Worm (Caenorhabditis elegans) whole organism, young adult: Measurements from ENCODE around the gene E02H4.2.

Experiments
- B0035.1 ChIP-seq: sonication (generic microtip); optimal IDR thresholded peaks from 2 replicates; lab custom pipeline; 2016; ENCODE audit warnings: missing genetic modification characterization, mild to moderate bottlenecking, missing compliant biosample characterization, missing genotype, missing genetic modification reagents
- C06A6.2 ChIP-seq: fragments of 200-800 bp; sonication (Bioruptor generic); conservative IDR thresholded peaks from 2 replicates; pipeline ENCODE4 v1.3.6; 2022; ENCODE audit warnings: missing genetic modification characterization, missing compliant biosample characterization
- F10E7.11 ChIP-seq: sonication (generic microtip); optimal IDR thresholded peaks from 2 replicates; lab custom pipeline; 2017; ENCODE audit warnings: mild to moderate bottlenecking, missing genetic modification characterization, moderate library complexity, missing compliant biosample characterization
- F23B12.7 ChIP-seq: sonication (generic microtip); optimal IDR thresholded peaks from 2 replicates; lab custom pipeline; 2017; ENCODE audit warnings: missing genetic modification characterization, mild to moderate bottlenecking, missing compliant biosample characterization, antibody characterized with exemption, moderate library complexity; ENCODE audit not compliant: insufficient read depth
- F39B2.1 ChIP-seq: fragments of 200-800 bp; sonication (Bioruptor generic); IDR thresholded peaks from 2 replicates; pipeline ENCODE4 v1.3.6; 2022; ENCODE audit warnings: missing genetic modification reagents, missing genetic modification characterization, missing compliant biosample characterization
- T26A5.8 ChIP-seq: sonication (generic microtip); optimal IDR thresholded peaks from 2 replicates; lab custom pipeline; 2016; ENCODE audit warnings: missing genetic modification characterization, missing compliant biosample characterization
- ama-1 ChIP-seq, 3 experiments: fragments of 150-350 bp in 1 of 3; sonication (generic microtip) in 2 of 3; optimal IDR thresholded peaks; 2 replicates each; lab custom pipeline; 2014 to 2018; ENCODE audit warnings: missing biosample characterization in 2 of 3, missing genetic modification characterization in 2 of 3, missing genetic modification reagents in 2 of 3
- attf-5 ChIP-seq: fragments of 200-800 bp; sonication (Bioruptor generic); optimal IDR thresholded peaks from 2 replicates; lab custom pipeline; 2018; ENCODE audit warnings: mild to moderate bottlenecking, missing genetic modification characterization, missing compliant biosample characterization
- bed-2 ChIP-seq: fragments of 200-800 bp; sonication (Bioruptor generic); IDR thresholded peaks from 2 replicates; pipeline ENCODE4 v1.3.6; 2022; ENCODE audit warnings: missing genetic modification reagents, missing genetic modification characterization, missing compliant biosample characterization
- ceh-100 ChIP-seq: fragments of 200-800 bp; sonication (Bioruptor generic); IDR thresholded peaks from 2 replicates; pipeline ENCODE4 v1.3.6; 2022; ENCODE audit warnings: missing genetic modification reagents, missing genetic modification characterization, missing compliant biosample characterization
- ceh-91 ChIP-seq: fragments of 200-800 bp; sonication (Bioruptor generic); IDR thresholded peaks from 2 replicates; pipeline ENCODE4 v1.3.6; 2022; ENCODE audit warnings: missing genetic modification reagents, missing genetic modification characterization, missing compliant biosample characterization
- chd-7 ChIP-seq: sonication (generic microtip); optimal IDR thresholded peaks from 2 replicates; lab custom pipeline; 2016; ENCODE audit warnings: mild to moderate bottlenecking, missing genetic modification characterization, moderate library complexity, missing compliant biosample characterization
- dox-1 ChIP-seq: fragments of 200-800 bp; sonication (Bioruptor generic); IDR thresholded peaks from 2 replicates; pipeline ENCODE4 v1.3.6; 2022; ENCODE audit warnings: missing genetic modification reagents, missing genetic modification characterization, missing compliant biosample characterization
- egl-18 ChIP-seq: fragments of 200-800 bp; sonication (Bioruptor generic); IDR thresholded peaks from 2 replicates; pipeline ENCODE4 v1.3.6; 2022; ENCODE audit warnings: missing genetic modification reagents, missing genetic modification characterization, missing compliant biosample characterization
- egl-44 ChIP-seq: fragments of 200-800 bp; sonication (Bioruptor generic); IDR thresholded peaks from 2 replicates; pipeline ENCODE4 v1.3.6; 2022; ENCODE audit warnings: missing genetic modification reagents, missing genetic modification characterization, missing compliant biosample characterization
- gei-17 ChIP-seq: fragments of 200-800 bp; sonication (Bioruptor generic); optimal IDR thresholded peaks from 2 replicates; lab custom pipeline; 2018; ENCODE audit warnings: mild to moderate bottlenecking, missing genetic modification characterization, missing compliant biosample characterization
- hrde-1 ChIP-seq: sonication (generic microtip); optimal IDR thresholded peaks from 2 replicates; lab custom pipeline; 2016; ENCODE audit warnings: missing genetic modification characterization, mild to moderate bottlenecking, missing compliant biosample characterization, moderate library complexity, missing genotype, missing genetic modification reagents, borderline replicate concordance
- lin-54 ChIP-seq: fragments of 200-800 bp; sonication (Bioruptor generic); optimal IDR thresholded peaks from 2 replicates; lab custom pipeline; 2018; ENCODE audit warnings: mild to moderate bottlenecking, missing genetic modification characterization, missing compliant biosample characterization
- mcd-1 ChIP-seq: fragments of 200-800 bp; sonication (Bioruptor generic); IDR thresholded peaks from 2 replicates; pipeline ENCODE4 v1.3.6; 2022; ENCODE audit warnings: missing genetic modification reagents, missing genetic modification characterization, missing compliant biosample characterization
- nfya-2 ChIP-seq: fragments of 200-800 bp; sonication (Bioruptor generic); IDR thresholded peaks from 2 replicates; pipeline ENCODE4 v1.3.6; 2022; ENCODE audit warnings: missing genetic modification reagents, missing genetic modification characterization, missing compliant biosample characterization
- nhr-120 ChIP-seq: fragments of 200-800 bp; sonication (Bioruptor generic); IDR thresholded peaks from 2 replicates; pipeline ENCODE4 v1.3.6; 2022; ENCODE audit warnings: missing genetic modification characterization, missing compliant biosample characterization
- nhr-179 ChIP-seq: sonication (generic microtip); optimal IDR thresholded peaks from 2 replicates; lab custom pipeline; 2016; ENCODE audit warnings: mild to moderate bottlenecking, missing genetic modification characterization, missing compliant biosample characterization
- nhr-27 ChIP-seq: fragments of 200-800 bp; sonication (Bioruptor generic); optimal IDR thresholded peaks from 2 replicates; lab custom pipeline; 2018; ENCODE audit warnings: mild to moderate bottlenecking, missing genetic modification characterization, moderate library complexity, missing compliant biosample characterization
- pbrm-1 ChIP-seq: fragments of 200-800 bp; sonication (Bioruptor generic); IDR thresholded peaks from 2 replicates; pipeline ENCODE4 v1.3.6; 2022; ENCODE audit warnings: missing genetic modification reagents, missing genetic modification characterization, missing compliant biosample characterization
- rcor-1 ChIP-seq: fragments of 200-800 bp; sonication (Bioruptor generic); IDR thresholded peaks from 2 replicates; pipeline ENCODE4 v1.3.6; 2022; ENCODE audit warnings: missing genetic modification reagents, missing genetic modification characterization, missing compliant biosample characterization
- rec-8 ChIP-seq, 2 experiments: sonication (generic microtip); optimal IDR thresholded peaks; 2 replicates each; lab custom pipeline; 2016; ENCODE audit warnings: mild to moderate bottlenecking in 2 of 2, missing genetic modification characterization in 2 of 2, missing genetic modification reagents in 2 of 2, missing genotype in 2 of 2, missing biosample characterization in 1 of 2, missing compliant biosample characterization in 1 of 2, moderate library complexity in 1 of 2
- repo-1 ChIP-seq: sonication (generic microtip); optimal IDR thresholded peaks from 2 replicates; lab custom pipeline; 2017; ENCODE audit warnings: mild to moderate bottlenecking, missing genetic modification characterization, missing compliant biosample characterization
- rpc-1 ChIP-seq, 2 experiments: fragments of 150-350 bp in 1 of 2; sonication (generic microtip) in 1 of 2; optimal IDR thresholded peaks; 2 replicates each; lab custom pipeline; 2014 to 2018; ENCODE audit warnings: missing biosample characterization in 1 of 2, missing genetic modification characterization in 1 of 2, missing genetic modification reagents in 1 of 2, missing genotype in 1 of 2
- sdz-38 ChIP-seq: sonication (generic microtip); optimal IDR thresholded peaks from 2 replicates; lab custom pipeline; 2016; ENCODE audit warnings: missing genotype, missing genetic modification characterization, missing compliant biosample characterization
- snpc-1.1 ChIP-seq: sonication (generic microtip); optimal IDR thresholded peaks from 2 replicates; lab custom pipeline; 2017; ENCODE audit warnings: missing genetic modification characterization, mild to moderate bottlenecking, missing compliant biosample characterization, antibody characterized with exemption, moderate library complexity, missing genotype, missing genetic modification reagents; ENCODE audit not compliant: insufficient read depth
- snpc-3.4 ChIP-seq: sonication (generic microtip); optimal IDR thresholded peaks from 2 replicates; lab custom pipeline; 2017; ENCODE audit warnings: missing genetic modification characterization, mild to moderate bottlenecking, missing compliant biosample characterization, antibody characterized with exemption, moderate library complexity, missing genotype, missing genetic modification reagents
- snpc-4 ChIP-seq, 5 experiments: fragments of 150-350 bp in 1 of 5; sonication (generic microtip) in 4 of 5; optimal IDR thresholded peaks; 2 replicates each; lab custom pipeline; 2014 to 2018; ENCODE audit warnings: missing genetic modification characterization in 5 of 5, missing biosample characterization in 3 of 5, antibody characterized with exemption in 2 of 5, mild to moderate bottlenecking in 2 of 5, missing compliant biosample characterization in 2 of 5, missing genotype in 2 of 5, moderate library complexity in 2 of 5, missing genetic modification reagents in 1 of 5
- somi-1 ChIP-seq: fragments of 200-800 bp; sonication (Bioruptor generic); optimal IDR thresholded peaks from 2 replicates; lab custom pipeline; 2018; ENCODE audit warnings: mild to moderate bottlenecking, missing genetic modification characterization, missing compliant biosample characterization
- tbx-9 ChIP-seq: sonication (generic microtip); optimal IDR thresholded peaks from 2 replicates; lab custom pipeline; 2016; ENCODE audit warnings: borderline replicate concordance, missing genetic modification characterization, inconsistent platforms, missing compliant biosample characterization
- unc-62 ChIP-seq: fragments of 150-350 bp; optimal IDR thresholded peaks from 2 replicates; lab custom pipeline; 2014; ENCODE audit warnings: missing biosample characterization, missing genetic modification reagents, missing genetic modification characterization
- ztf-28 ChIP-seq: fragments of 200-800 bp; sonication (Bioruptor generic); IDR thresholded peaks from 2 replicates; pipeline ENCODE4 v1.3.6; 2022; ENCODE audit warnings: missing genetic modification reagents, missing genetic modification characterization, missing compliant biosample characterization
- ztf-3 ChIP-seq: fragments of 200-800 bp; sonication (Bioruptor generic); optimal IDR thresholded peaks from 2 replicates; lab custom pipeline; 2018; ENCODE audit warnings: mild to moderate bottlenecking, missing genetic modification characterization, missing compliant biosample characterization

E02H4.2 gene

ce11 chrX:14312416-14312815 is 31.0 kb upstream of the E02H4.2 start (continued):
- TF ChIP-seq snpc-3.4 (tag; lab: Kevin White, UChicago) = peak; percentile 9
- no peak for TF ChIP-seq F39B2.1 (GFP tag; lab: Robert Waterston, UW)
- no peak for TF ChIP-seq F10E7.11
- TF ChIP-seq egl-44 (GFP tag; lab: Robert Waterston, UW) = no peak
- no peak for TF ChIP-seq ceh-91 (GFP tag; lab: Robert Waterston, UW)
- TF ChIP-seq B0035.1 = no peak
- TF ChIP-seq nhr-27 = no peak
- peak; percentile 66 for TF ChIP-seq attf-5 (GFP tag; lab: Kevin White, UChicago)
- no peak for TF ChIP-seq nhr-179
- no peak for TF ChIP-seq somi-1 (GFP tag; lab: Kevin White, UChicago)
- no peak for TF ChIP-seq ceh-100 (GFP tag; lab: Robert Waterston, UW)
- TF ChIP-seq rcor-1 = no peak
- TF ChIP-seq unc-62 (GFP tag; lab: Kevin White, UChicago) = no peak
- TF ChIP-seq egl-18 (GFP tag; lab: Robert Waterston, UW) = no peak
- TF ChIP-seq chd-7 (tag; lab: Kevin White, UChicago) = no peak
- TF ChIP-seq pbrm-1 (GFP tag; lab: Robert Waterston, UW) = no peak; the same call in 1 of the 2 replicates
- TF ChIP-seq nfya-2 (GFP tag; lab: Robert Waterston, UW) = no peak
- peak; percentile 40 for TF ChIP-seq gei-17 (GFP tag; lab: Kevin White, UChicago)
- no peak for TF ChIP-seq rpc-1 (optimal IDR thresholded peaks at IDR 0.05; lab: Kevin White, UChicago)
- TF ChIP-seq rpc-1 (tag; optimal IDR thresholded peaks at IDR 0.05; lab: Kevin White, UChicago) = no peak
- TF ChIP-seq F23B12.7 (tag; lab: Kevin White, UChicago) = peak; percentile 55
- TF ChIP-seq T26A5.8 (tag; lab: Kevin White, UChicago) = no peak
- no peak for TF ChIP-seq repo-1 (tag; lab: Kevin White, UChicago)
- TF ChIP-seq ztf-3 (GFP tag; lab: Kevin White, UChicago) = no peak
- TF ChIP-seq dox-1 (GFP tag; lab: Robert Waterston, UW) = no peak; the same call in 1 of the 2 replicates
- no peak for TF ChIP-seq tbx-9 (tag; lab: Kevin White, UChicago)
- no peak for TF ChIP-seq mcd-1 (GFP tag; lab: Robert Waterston, UW)
- peak; percentile 7 for TF ChIP-seq snpc-4 (GFP tag; optimal IDR thresholded peaks at IDR 0.05; lab: Kevin White, UChicago)
- TF ChIP-seq snpc-4 (tag; optimal IDR thresholded peaks at IDR 0.05; lab: Kevin White, UChicago) = peak in 2 of 4 experiments; percentile 11 to 36

ce11 chrX:14311583-14311982 is 30.2 kb upstream of the E02H4.2 start, which contains the start of gene mgrn-1:
Gene mgrn-1 (minus strand): TSS chrX:14311683.
- TF ChIP-seq lin-54 (no peak), snpc-1.1 (tag; lab: Kevin White, UChicago) (no peak), ztf-28 (GFP tag; lab: Robert Waterston, UW) (no peak), sdz-38 (tag; lab: Kevin White, UChicago) (no peak), rec-8 (tag; optimal IDR thresholded peaks at IDR 0.05; lab: Kevin White, UChicago) (no peak), bed-2 (GFP tag; lab: Robert Waterston, UW) (no peak), dox-1 (GFP tag; lab: Robert Waterston, UW) (no peak), rpc-1 (optimal IDR thresholded peaks at IDR 0.05; lab: Kevin White, UChicago) (no peak), rpc-1 (tag; optimal IDR thresholded peaks at IDR 0.05; lab: Kevin White, UChicago) (no peak), ama-1 (optimal IDR thresholded peaks at IDR 0.05; lab: Kevin White, UChicago) (no peak), ama-1 (GFP tag; optimal IDR thresholded peaks at IDR 0.05; lab: Kevin White, UChicago) (no peak), repo-1 (tag; lab: Kevin White, UChicago) (no peak), hrde-1 (tag; lab: Kevin White, UChicago) (no peak), C06A6.2 (GFP tag; lab: Robert Waterston, UW) (no peak), nhr-120 (GFP tag; lab: Robert Waterston, UW) (no peak)
